Worm (Caenorhabditis elegans) whole organism, mixed stage, embryonic: Measurements from ENCODE around the gene F01G10.5.

Experiments
- bed-3 ChIP-seq: fragments of 200-800 bp; sonication (Bioruptor generic); optimal IDR thresholded peaks from 3 replicates; lab custom pipeline; 2018; ENCODE audit warnings: mild to moderate bottlenecking, missing genetic modification characterization, moderate library complexity, missing compliant biosample characterization
- ceh-43 ChIP-seq: fragments of 200-800 bp; sonication (Bioruptor generic); optimal IDR thresholded peaks from 2 replicates; lab custom pipeline; 2018; ENCODE audit warnings: mild to moderate bottlenecking, missing genetic modification characterization, moderate library complexity, missing compliant biosample characterization
- ceh-83 ChIP-seq: fragments of 200-800 bp; sonication (Bioruptor generic); optimal IDR thresholded peaks from 2 replicates; lab custom pipeline; 2018; ENCODE audit warnings: mild to moderate bottlenecking, missing genetic modification characterization, missing compliant biosample characterization
- ces-1 ChIP-seq: fragments of 150-350 bp; optimal IDR thresholded peaks from 2 replicates; lab custom pipeline; 2014; ENCODE audit warnings: missing biosample characterization, missing genetic modification reagents, missing genetic modification characterization
- hlh-1 ChIP-seq: fragments of 150-350 bp; optimal IDR thresholded peaks from 2 replicates; lab custom pipeline; 2014; ENCODE audit warnings: missing biosample characterization, missing genetic modification reagents, missing genetic modification characterization
- tbx-8 ChIP-seq: fragments of 200-800 bp; sonication (Bioruptor generic); optimal IDR thresholded peaks from 2 replicates; lab custom pipeline; 2018; ENCODE audit warnings: mild to moderate bottlenecking, missing genetic modification characterization, moderate library complexity, missing compliant biosample characterization
- unc-120 ChIP-seq: sonication (generic microtip); optimal IDR thresholded peaks from 2 replicates; lab custom pipeline; 2017; ENCODE audit warnings: missing genetic modification characterization, missing compliant biosample characterization; ENCODE audit not compliant: poor library complexity, severe bottlenecking
- unc-62 ChIP-seq: fragments of 150-350 bp; optimal IDR thresholded peaks from 2 replicates; lab custom pipeline; 2014; ENCODE audit warnings: missing biosample characterization, missing genetic modification reagents, missing genetic modification characterization

The F01G10.5 gene

ce11 chrIV:10188505-10188904, 42.4 kb downstream of the F01G10.5 start:
- peak; percentile 87 for TF ChIP-seq ces-1 (GFP tag; lab: Kevin White, UChicago)
- no peak for TF ChIP-seq ceh-83 (GFP tag; lab: Kevin White, UChicago)
- no peak for TF ChIP-seq ceh-43 (GFP tag; lab: Kevin White, UChicago)

DNA sequence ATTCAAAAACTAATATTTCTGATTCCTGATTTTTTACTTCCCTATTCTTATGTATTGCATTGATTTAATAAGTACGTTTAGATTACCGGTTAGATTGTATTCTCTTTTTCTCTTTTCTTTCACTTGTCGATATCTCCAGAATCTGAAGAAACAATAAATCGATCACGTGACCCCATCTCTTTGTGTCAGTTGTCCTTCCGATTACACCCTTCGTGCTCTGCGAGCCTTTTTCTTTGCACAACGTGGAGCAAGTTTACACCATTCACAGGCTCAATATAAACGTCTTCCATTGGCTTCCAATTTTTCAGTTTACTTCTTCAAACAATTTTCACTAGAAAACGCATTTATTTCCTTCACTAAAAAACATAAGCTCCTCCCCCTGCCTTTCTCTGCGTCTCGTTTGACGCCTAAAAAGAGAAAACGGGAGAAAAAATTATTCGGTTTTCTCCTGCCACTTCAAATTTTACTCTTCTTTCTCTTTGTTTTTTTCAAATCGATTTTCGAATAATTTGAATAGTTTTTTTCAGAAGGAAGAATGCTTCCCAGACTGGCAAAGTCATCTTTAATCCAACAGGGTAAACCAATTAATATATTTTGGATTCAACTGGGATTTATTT, 50.6 kb downstream of the F01G10.5 start, which contains the start of gene gta-1:
Gene gta-1 (plus strand): TSS at position 528 of the 617 bp plus-strand sequence.
- TF ChIP-seq tbx-8 (GFP tag; lab: Kevin White, UChicago) (no peak), unc-120 (peak; percentile 42), unc-62 (GFP tag; lab: Kevin White, UChicago) (peak; percentile 44), bed-3 (GFP tag; lab: Kevin White, UChicago) (no peak), hlh-1 (peak; percentile 98), ces-1 (GFP tag; lab: Kevin White, UChicago) (peak; percentile 35)
